Fruit fly (Drosophila melanogaster) whole organism, adult: ENCODE data around the gene CG10958.
A peak's percentile ranks its signal among the peaks of the same experiment; 100 is the strongest.

Experiments
- CG11617 ChIP-seq: fragments of 200-800 bp; sonication (Bioruptor generic); optimal IDR thresholded peaks from 2 replicates; lab custom pipeline; 2017; ENCODE audit warnings: mild to moderate bottlenecking, missing biosample characterization, missing genetic modification reagents, missing genetic modification characterization
- CG12768 ChIP-seq: fragments of 200-800 bp; sonication (Bioruptor generic); optimal IDR thresholded peaks from 2 replicates; lab custom pipeline; 2017; ENCODE audit warnings: missing biosample characterization, missing genetic modification characterization, mild to moderate bottlenecking, moderate library complexity, missing genetic modification reagents
- CG14711 ChIP-seq: fragments of 200-800 bp; sonication (Bioruptor generic); optimal IDR thresholded peaks from 2 replicates; lab custom pipeline; 2018; ENCODE audit warnings: missing biosample characterization, mild to moderate bottlenecking, missing genetic modification characterization, moderate library complexity
- CG1620 ChIP-seq: fragments of 200-800 bp; sonication (Bioruptor generic); optimal IDR thresholded peaks from 2 replicates; lab custom pipeline; 2016; ENCODE audit warnings: missing biosample characterization, missing genetic modification characterization
- CG33017 ChIP-seq: fragments of 200-800 bp; sonication (Bioruptor generic); optimal IDR thresholded peaks from 2 replicates; lab custom pipeline; 2018; ENCODE audit warnings: missing biosample characterization, mild to moderate bottlenecking, missing genetic modification characterization, moderate library complexity
- CG5204 ChIP-seq: fragments of 200-800 bp; sonication (Bioruptor generic); optimal IDR thresholded peaks from 2 replicates; lab custom pipeline; 2016; ENCODE audit warnings: missing biosample characterization, missing genetic modification characterization
- CG7045 ChIP-seq: fragments of 200-800 bp; sonication (Bioruptor generic); optimal IDR thresholded peaks from 2 replicates; lab custom pipeline; 2017; ENCODE audit warnings: missing biosample characterization, mild to moderate bottlenecking, missing genetic modification characterization
- CG7101 ChIP-seq: fragments of 200-800 bp; sonication (Bioruptor generic); optimal IDR thresholded peaks from 2 replicates; lab custom pipeline; 2018; ENCODE audit warnings: missing biosample characterization, mild to moderate bottlenecking, missing genetic modification characterization, moderate library complexity
- Clk ChIP-seq: fragments of 200-800 bp; sonication (Bioruptor generic); optimal IDR thresholded peaks from 2 replicates; lab custom pipeline; 2017; ENCODE audit warnings: missing biosample characterization, missing genetic modification characterization
- Crg-1 ChIP-seq: fragments of 200-800 bp; sonication (Bioruptor generic); optimal IDR thresholded peaks from 2 replicates; lab custom pipeline; 2016; ENCODE audit warnings: missing biosample characterization, missing genetic modification characterization
- Hr96 ChIP-seq: fragments of 200-800 bp; sonication (Bioruptor generic); optimal IDR thresholded peaks from 2 replicates; lab custom pipeline; 2016; ENCODE audit warnings: missing biosample characterization, missing genetic modification characterization
- Mnt ChIP-seq: fragments of 200-800 bp; sonication (Bioruptor generic); optimal IDR thresholded peaks from 2 replicates; lab custom pipeline; 2016; ENCODE audit warnings: missing biosample characterization, mild to moderate bottlenecking, missing genetic modification characterization
- bab1 ChIP-seq: fragments of 200-800 bp; sonication (Bioruptor generic); optimal IDR thresholded peaks from 3 replicates; lab custom pipeline; 2019; ENCODE audit warnings: missing biosample characterization, mild to moderate bottlenecking, missing genetic modification characterization, moderate library complexity
- cic ChIP-seq: fragments of 200-800 bp; sonication (Bioruptor generic); optimal IDR thresholded peaks from 2 replicates; lab custom pipeline; 2017; ENCODE audit warnings: missing biosample characterization, mild to moderate bottlenecking, missing genetic modification characterization, moderate library complexity
- cnc ChIP-seq, 2 experiments: fragments of >200 bp; optimal IDR thresholded peaks; 2 replicates each; lab custom pipeline; 2017
- kay ChIP-seq: fragments of 200-800 bp; sonication (Bioruptor generic); peaks from one replicate; lab custom pipeline; 2016; ENCODE audit warnings: missing biosample characterization, missing genetic modification characterization, borderline replicate concordance
- ovo ChIP-seq: fragments of 200-800 bp; sonication (Bioruptor generic); optimal IDR thresholded peaks from 2 replicates; lab custom pipeline; 2016; ENCODE audit warnings: missing biosample characterization, missing genetic modification characterization
- pad ChIP-seq: fragments of 200-800 bp; sonication (Bioruptor generic); optimal IDR thresholded peaks from 3 replicates; lab custom pipeline; 2017; ENCODE audit warnings: missing biosample characterization, missing genetic modification characterization, mild to moderate bottlenecking, moderate library complexity, missing genetic modification reagents
- tj ChIP-seq: fragments of 200-800 bp; sonication (Bioruptor generic); optimal IDR thresholded peaks from 3 replicates; lab custom pipeline; 2017; ENCODE audit warnings: missing biosample characterization, mild to moderate bottlenecking, missing genetic modification characterization, moderate library complexity
- toe ChIP-seq: fragments of 200-800 bp; sonication (Bioruptor generic); optimal IDR thresholded peaks from 2 replicates; lab custom pipeline; 2016; ENCODE audit warnings: missing biosample characterization, missing genetic modification characterization

Gene CG10958

DNA sequence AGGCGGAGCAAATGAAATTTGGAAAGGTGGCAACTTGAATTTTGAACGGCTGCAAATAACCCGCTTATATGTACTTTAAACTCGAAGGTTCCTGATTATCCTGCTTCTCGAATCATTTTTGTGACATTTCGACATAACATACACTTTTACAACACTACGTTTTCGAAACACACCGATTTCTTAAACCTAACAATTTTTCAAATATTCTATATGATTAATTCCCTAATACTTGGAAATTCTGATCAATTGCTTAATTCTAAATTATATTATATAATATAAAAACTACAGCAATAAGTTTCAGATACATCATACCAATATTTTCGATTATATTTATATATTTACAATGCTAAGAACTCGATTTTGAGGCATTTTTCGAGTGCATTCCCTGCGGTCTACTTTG, 30.6 kb downstream of the CG10958 start, which contains the start of gene CG10761:
Gene CG10761 (minus strand): TSS at position 101 of the 400 bp plus-strand sequence.
- TF ChIP-seq Clk (no peak), Crg-1 (GFP tag; lab: Kevin White, UChicago) (no peak), cic (GFP tag; lab: Kevin White, UChicago) (no peak), CG33017 (tag; lab: Kevin White, UChicago) (no peak), Hr96 (GFP tag; lab: Kevin White, UChicago) (no peak)

DNA sequence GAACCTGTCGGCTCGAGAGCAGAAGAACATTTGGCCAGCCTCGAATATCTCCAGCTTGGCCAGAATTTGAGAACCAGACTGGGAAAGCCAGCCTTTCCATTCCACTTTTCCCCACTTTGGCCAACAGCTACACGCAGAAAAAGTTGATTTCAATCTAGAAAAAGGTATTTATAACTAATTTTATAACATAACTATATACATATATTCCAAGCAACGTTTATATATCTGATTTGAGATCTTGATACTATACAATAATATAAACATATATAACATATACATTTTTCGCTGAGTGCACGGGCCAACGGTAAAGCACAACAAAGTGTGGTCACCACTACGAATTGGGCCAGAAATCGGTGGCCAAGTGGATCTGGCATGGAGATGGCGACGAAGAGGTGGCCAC, 31.4 kb downstream of the CG10958 start:
- no peak for TF ChIP-seq toe
- TF ChIP-seq CG5204: no peak
- no peak for TF ChIP-seq ovo
- no peak for TF ChIP-seq kay (GFP tag; lab: Kevin White, UChicago)
- TF ChIP-seq CG33017 (tag; lab: Kevin White, UChicago): no peak
- no peak for TF ChIP-seq Hr96 (GFP tag; lab: Kevin White, UChicago)
- no peak for TF ChIP-seq CG12768 (GFP tag; lab: Kevin White, UChicago)
- TF ChIP-seq CG14711: no peak
- TF ChIP-seq Mnt (GFP tag; lab: Kevin White, UChicago): no peak
- TF ChIP-seq CG7101 (tag; lab: Kevin White, UChicago): no peak
- no peak for TF ChIP-seq CG7045 (GFP tag; lab: Kevin White, UChicago)
- TF ChIP-seq cnc (optimal IDR thresholded peaks at IDR 0.05; lab: Kevin White, UChicago): no peak
- no peak for TF ChIP-seq cic (GFP tag; lab: Kevin White, UChicago)

DNA sequence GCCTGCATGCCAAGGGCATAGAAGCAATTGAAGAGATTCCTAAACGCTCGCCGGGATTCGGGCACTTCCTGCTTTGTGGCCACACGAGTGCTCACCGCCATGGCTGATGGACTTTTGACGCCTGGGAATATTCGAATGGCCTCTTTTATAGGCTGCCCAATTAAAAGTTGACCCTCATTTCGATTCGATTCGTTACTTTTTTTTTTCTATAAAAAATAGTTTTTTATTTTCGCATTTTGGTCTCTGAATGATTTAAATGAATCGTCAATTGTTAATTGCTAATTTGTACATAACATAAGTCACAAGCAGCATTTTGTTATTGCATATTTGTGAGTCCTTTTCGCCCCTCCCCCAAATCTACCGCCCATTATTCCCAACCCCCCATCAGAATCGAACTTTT, 33.5 kb downstream of the CG10958 start, which contains the start of gene Or7a:
Gene Or7a (minus strand): TSS at position 101 of the 400 bp plus-strand sequence.
- TF ChIP-seq CG7045 (GFP tag; lab: Kevin White, UChicago) (no peak), CG7101 (tag; lab: Kevin White, UChicago) (no peak), ovo (no peak), cic (GFP tag; lab: Kevin White, UChicago) (no peak), Hr96 (GFP tag; lab: Kevin White, UChicago) (no peak), CG12768 (GFP tag; lab: Kevin White, UChicago) (no peak), pad (GFP tag; lab: Kevin White, UChicago) (no peak), Crg-1 (GFP tag; lab: Kevin White, UChicago) (no peak), CG1620 (no peak), tj (GFP tag; lab: Kevin White, UChicago) (no peak), kay (GFP tag; lab: Kevin White, UChicago) (no peak), Mnt (GFP tag; lab: Kevin White, UChicago) (no peak), cnc (optimal IDR thresholded peaks at IDR 0.05; lab: Kevin White, UChicago) (no peak), CG11617 (GFP tag; lab: Kevin White, UChicago) (no peak), bab1 (GFP tag; lab: Kevin White, UChicago) (no peak), Clk (no peak)

DNA sequence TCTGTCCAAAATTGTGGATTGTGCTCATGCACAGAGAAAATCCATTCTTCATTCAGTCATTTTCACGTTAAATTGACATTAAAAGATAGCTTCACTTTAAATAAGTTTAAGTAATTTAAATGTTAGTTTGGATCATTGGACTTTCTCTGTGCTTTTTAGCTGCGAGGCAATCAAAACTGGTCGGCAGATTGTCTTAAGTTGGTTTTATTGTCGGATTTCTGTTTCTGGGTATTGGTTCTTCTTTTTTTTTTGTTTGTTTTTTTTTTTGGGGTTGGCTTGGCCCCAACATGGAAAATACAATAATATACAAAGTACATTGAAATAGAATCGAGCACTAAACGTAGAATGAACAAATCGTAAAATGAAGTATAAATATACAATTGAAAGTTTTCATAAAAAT, 38.1 kb downstream of the CG10958 start, which contains the start of gene CG2278:
Gene CG2278 (minus strand): TSS at position 101 of the 400 bp plus-strand sequence.
- TF ChIP-seq CG7101 (tag; lab: Kevin White, UChicago) (no peak), Clk (no peak), CG11617 (GFP tag; lab: Kevin White, UChicago) (no peak), bab1 (GFP tag; lab: Kevin White, UChicago) (no peak), kay (GFP tag; lab: Kevin White, UChicago) (no peak), cic (GFP tag; lab: Kevin White, UChicago) (no peak), pad (GFP tag; lab: Kevin White, UChicago) (no peak), Crg-1 (GFP tag; lab: Kevin White, UChicago) (no peak)

DNA sequence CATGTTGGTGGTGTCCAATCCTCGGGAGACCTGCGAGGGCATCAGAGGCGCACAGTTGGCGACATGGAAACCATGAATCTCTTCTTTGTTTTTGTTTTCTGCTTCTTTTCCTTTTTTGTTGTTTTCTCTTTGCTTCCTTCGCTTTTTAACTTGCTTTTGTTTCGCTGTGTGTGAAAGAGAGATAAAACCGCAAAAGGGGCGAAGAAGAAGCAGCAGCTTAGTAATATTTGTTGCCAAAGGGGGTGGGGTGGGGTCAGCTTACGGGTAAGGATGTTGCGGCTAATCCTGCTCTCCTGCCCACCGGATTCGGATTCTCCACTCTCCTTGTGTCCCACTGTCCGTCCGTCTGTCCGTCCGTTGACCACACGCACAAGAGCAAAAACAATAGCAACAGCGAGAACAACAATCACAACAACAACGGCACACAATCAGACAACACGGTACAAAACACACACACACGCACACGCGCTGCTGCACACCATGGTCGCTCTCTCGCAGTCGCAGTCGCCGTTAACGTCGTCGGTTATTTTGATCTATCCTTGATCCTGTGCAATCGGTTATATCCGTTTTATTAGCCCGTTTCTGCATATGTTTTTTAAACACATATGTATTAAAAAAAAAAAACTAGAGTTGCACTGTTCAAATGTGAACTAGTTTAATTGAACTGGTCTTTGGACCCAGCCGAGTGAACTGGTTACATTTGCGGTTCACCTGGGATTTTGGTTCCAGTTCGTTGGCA, 44.4 kb downstream of the CG10958 start:
- TF ChIP-seq pad (GFP tag; lab: Kevin White, UChicago) (no peak), Clk (no peak), CG14711 (peak; percentile 80), ovo (no peak), kay (GFP tag; lab: Kevin White, UChicago) (no peak), CG11617 (GFP tag; lab: Kevin White, UChicago) (peak; percentile 19), CG7101 (tag; lab: Kevin White, UChicago) (no peak), toe (no peak), tj (GFP tag; lab: Kevin White, UChicago) (peak; percentile 29), bab1 (GFP tag; lab: Kevin White, UChicago) (no peak), cic (GFP tag; lab: Kevin White, UChicago) (no peak), Mnt (GFP tag; lab: Kevin White, UChicago) (peak; percentile 51), CG12768 (GFP tag; lab: Kevin White, UChicago) (no peak), Hr96 (GFP tag; lab: Kevin White, UChicago) (no peak), CG1620 (no peak), Crg-1 (GFP tag; lab: Kevin White, UChicago) (no peak), cnc (optimal IDR thresholded peaks at IDR 0.05; lab: Kevin White, UChicago) (no peak), CG7045 (GFP tag; lab: Kevin White, UChicago) (no peak), CG5204 (no peak), CG33017 (tag; lab: Kevin White, UChicago) (no peak)

DNA sequence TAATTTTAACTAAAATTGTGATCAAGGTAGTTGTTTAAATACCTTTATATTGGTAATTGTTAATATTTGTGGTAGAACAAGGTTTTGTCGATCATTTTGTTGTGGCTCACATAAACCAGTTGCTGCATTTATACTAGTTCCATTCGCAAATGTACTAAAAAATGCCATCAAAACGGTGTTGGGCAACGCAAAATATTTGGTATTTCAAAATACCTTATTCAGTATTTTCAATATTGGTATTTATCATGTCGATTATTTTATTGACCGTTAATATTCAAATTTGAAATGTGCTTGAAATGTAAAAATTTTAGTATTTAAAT, 44.9 kb downstream of the CG10958 start, which contains the start of gene slpr:
Gene slpr (minus strand): TSS at position 156 of the 320 bp plus-strand sequence.
- TF ChIP-seq kay (GFP tag; lab: Kevin White, UChicago) (no peak), bab1 (GFP tag; lab: Kevin White, UChicago) (no peak), CG14711 (peak; percentile 38), toe (no peak), ovo (no peak)
